Fruit fly (Drosophila melanogaster) whole organism, pupa: Measurements from ENCODE around the gene CG9581.
A peak's percentile ranks its signal among the peaks of the same experiment; 100 is the strongest.
"Not testable (repeated sequence)": the region's sequence is repeated elsewhere in the genome, so short reads cannot be mapped to it uniquely, and the experiment has no call there.

Experiments used
- CG10348 ChIP-seq: fragments of 200-800 bp; sonication (Bioruptor generic); IDR thresholded peaks from 2 replicates; pipeline ENCODE4 v1.3.6; 2022; ENCODE audit warnings: missing biosample characterization, missing genetic modification characterization
- CG12605 ChIP-seq: fragments of 200-800 bp; sonication (Bioruptor generic); IDR thresholded peaks from 2 replicates; pipeline ENCODE4 v1.3.6; 2022; ENCODE audit warnings: missing biosample characterization, missing genetic modification characterization
- CG13204 ChIP-seq: fragments of 200-800 bp; sonication (Bioruptor generic); optimal IDR thresholded peaks from 2 replicates; lab custom pipeline; 2018; ENCODE audit warnings: missing biosample characterization, mild to moderate bottlenecking, missing genetic modification characterization, moderate library complexity
- CG14655 ChIP-seq: fragments of 200-800 bp; sonication (Bioruptor generic); optimal IDR thresholded peaks from 3 replicates; lab custom pipeline; 2017; ENCODE audit warnings: mild to moderate bottlenecking, missing biosample characterization, missing genetic modification reagents, missing genetic modification characterization
- CG15710 ChIP-seq: fragments of 200-800 bp; sonication (Bioruptor generic); optimal IDR thresholded peaks from 2 replicates; lab custom pipeline; 2018; ENCODE audit warnings: missing biosample characterization, mild to moderate bottlenecking, missing genetic modification characterization, moderate library complexity
- CG17806 ChIP-seq: fragments of 200-800 bp; sonication (Bioruptor generic); optimal IDR thresholded peaks from 2 replicates; lab custom pipeline; 2018; ENCODE audit warnings: missing biosample characterization, mild to moderate bottlenecking, missing genetic modification characterization, moderate library complexity
- CG32121 ChIP-seq: fragments of 200-800 bp; sonication (Bioruptor generic); IDR thresholded peaks from 2 replicates; pipeline ENCODE4 v1.3.6; 2022; ENCODE audit warnings: missing biosample characterization, missing genetic modification characterization
- CG34367 ChIP-seq: fragments of 200-800 bp; sonication (Bioruptor generic); optimal IDR thresholded peaks from 2 replicates; lab custom pipeline; 2018; ENCODE audit warnings: missing biosample characterization, mild to moderate bottlenecking, missing genetic modification characterization
- CG4496 ChIP-seq: fragments of 200-800 bp; sonication (Bioruptor generic); IDR thresholded peaks from 3 replicates; pipeline ENCODE4 v1.3.6; 2022; ENCODE audit warnings: missing biosample characterization, missing genetic modification characterization
- CG8159 ChIP-seq: fragments of 200-800 bp; sonication (Bioruptor generic); optimal IDR thresholded peaks from 3 replicates; lab custom pipeline; 2018; ENCODE audit warnings: missing biosample characterization, mild to moderate bottlenecking, missing genetic modification characterization, moderate library complexity
- CG8301 ChIP-seq: fragments of 200-800 bp; sonication (Bioruptor generic); optimal IDR thresholded peaks from 2 replicates; lab custom pipeline; 2018; ENCODE audit warnings: missing biosample characterization, mild to moderate bottlenecking, missing genetic modification characterization
- CG9948 ChIP-seq: fragments of 200-800 bp; sonication (Bioruptor generic); optimal IDR thresholded peaks from 2 replicates; lab custom pipeline; 2018; ENCODE audit warnings: missing biosample characterization, mild to moderate bottlenecking, missing genetic modification characterization, moderate library complexity
- D1 ChIP-seq: fragments of 200-800 bp; sonication (Bioruptor generic); optimal IDR thresholded peaks from 2 replicates; lab custom pipeline; 2018; ENCODE audit warnings: missing biosample characterization, mild to moderate bottlenecking, missing genetic modification characterization, moderate library complexity
- EcR ChIP-seq: fragments of 200-800 bp; sonication (Bioruptor generic); optimal IDR thresholded peaks from 3 replicates; lab custom pipeline; 2019; ENCODE audit warnings: missing biosample characterization, missing genetic modification characterization, mild to moderate bottlenecking, moderate library complexity, missing genetic modification reagents
- Ets98B ChIP-seq: fragments of 200-800 bp; sonication (Bioruptor generic); IDR thresholded peaks from 2 replicates; pipeline ENCODE4 v1.3.6; 2022; ENCODE audit warnings: missing biosample characterization, missing genetic modification characterization
- Pif1A ChIP-seq: fragments of 200-800 bp; sonication (Bioruptor generic); optimal IDR thresholded peaks from 3 replicates; lab custom pipeline; 2016; ENCODE audit warnings: missing biosample characterization, missing genetic modification characterization
- Pif1B ChIP-seq: fragments of 200-800 bp; sonication (Bioruptor generic); optimal IDR thresholded peaks from 3 replicates; lab custom pipeline; 2016; ENCODE audit warnings: missing biosample characterization, missing genetic modification characterization
- Snoo ChIP-seq: fragments of 200-800 bp; sonication (Bioruptor generic); optimal IDR thresholded peaks from 3 replicates; lab custom pipeline; 2017; ENCODE audit warnings: missing biosample characterization, mild to moderate bottlenecking, missing genetic modification characterization, inconsistent platforms
- fd96Ca ChIP-seq: fragments of 200-800 bp; sonication (Bioruptor generic); IDR thresholded peaks from 3 replicates; pipeline ENCODE4 v1.3.6; 2022; ENCODE audit warnings: missing biosample characterization, missing genetic modification characterization
- gl ChIP-seq: fragments of 200-800 bp; sonication (Bioruptor generic); optimal IDR thresholded peaks from 2 replicates; lab custom pipeline; 2018; ENCODE audit warnings: missing biosample characterization, mild to moderate bottlenecking, missing genetic modification characterization
- rn ChIP-seq: fragments of 200-800 bp; sonication (Bioruptor generic); IDR thresholded peaks from 2 replicates; pipeline ENCODE4 v1.3.6; 2022; ENCODE audit warnings: missing biosample characterization, missing genetic modification characterization

The CG9581 gene

DNA sequence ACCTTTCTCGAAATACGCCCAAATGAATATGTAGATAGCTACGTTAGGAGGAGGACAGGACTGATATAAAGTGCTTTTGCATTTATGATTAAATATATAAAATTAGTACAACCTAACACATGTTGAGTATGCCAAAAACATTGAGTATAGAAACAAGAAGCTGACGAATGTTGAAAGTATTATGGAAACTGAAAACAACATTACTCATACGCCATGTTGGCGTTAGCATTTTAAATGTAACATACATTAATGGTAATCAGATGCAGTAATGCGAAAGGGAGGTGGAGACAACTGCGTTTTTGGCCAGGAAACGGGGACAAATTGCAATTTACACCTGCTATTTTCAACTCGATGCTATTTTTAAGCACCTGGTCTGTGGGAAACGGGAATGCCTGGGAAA is 11.3 kb downstream of the CG9581 start:
- TF ChIP-seq D1 (tag; lab: Kevin White, UChicago) (no peak), fd96Ca (GFP tag; lab: Robert Waterston, UW) (no peak), CG4496 (GFP tag; lab: Robert Waterston, UW) (no peak), rn (GFP tag; lab: Robert Waterston, UW) (no peak), CG8301 (tag; lab: Kevin White, UChicago) (no peak), CG34367 (tag; lab: Kevin White, UChicago) (no peak), CG13204 (GFP tag; lab: Kevin White, UChicago) (no peak), CG14655 (no peak), CG10348 (no peak), CG9948 (no peak), CG17806 (tag; lab: Kevin White, UChicago) (no peak), CG12605 (GFP tag; lab: Robert Waterston, UW) (no peak), CG8159 (tag; lab: Kevin White, UChicago) (no peak), Ets98B (no peak), gl (tag; lab: Kevin White, UChicago) (no peak), CG32121 (no peak), Pif1B (no peak), EcR (GFP tag; lab: Kevin White, UChicago) (no peak)

DNA sequence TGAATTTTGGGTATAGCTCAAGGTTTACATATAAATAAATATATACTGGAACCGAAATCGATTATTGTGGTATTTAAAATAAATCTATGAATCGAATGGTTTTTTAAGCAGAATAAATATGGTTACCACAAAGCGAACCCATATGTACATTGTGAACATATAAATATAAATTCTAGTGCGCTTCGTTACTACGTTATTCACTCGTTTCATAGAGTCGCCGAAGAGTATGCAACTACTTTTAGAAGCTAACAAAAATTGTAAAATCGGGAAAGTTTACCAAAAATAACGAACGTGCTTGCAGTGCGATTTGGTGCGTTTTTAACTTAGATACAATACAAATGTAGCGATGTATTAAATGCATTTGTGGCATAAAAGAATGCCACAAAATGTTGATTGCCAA is 13.8 kb downstream of the CG9581 start:
- TF ChIP-seq CG14655 = no peak
- TF ChIP-seq Ets98B = no peak
- TF ChIP-seq CG12605 (GFP tag; lab: Robert Waterston, UW) = no peak
- no peak for TF ChIP-seq CG8301 (tag; lab: Kevin White, UChicago)
- TF ChIP-seq CG9948 = no peak
- no peak for TF ChIP-seq fd96Ca (GFP tag; lab: Robert Waterston, UW)
- TF ChIP-seq EcR (GFP tag; lab: Kevin White, UChicago) = no peak
- no peak for TF ChIP-seq Pif1B
- no peak for TF ChIP-seq D1 (tag; lab: Kevin White, UChicago)
- TF ChIP-seq CG4496 (GFP tag; lab: Robert Waterston, UW) = no peak

DNA sequence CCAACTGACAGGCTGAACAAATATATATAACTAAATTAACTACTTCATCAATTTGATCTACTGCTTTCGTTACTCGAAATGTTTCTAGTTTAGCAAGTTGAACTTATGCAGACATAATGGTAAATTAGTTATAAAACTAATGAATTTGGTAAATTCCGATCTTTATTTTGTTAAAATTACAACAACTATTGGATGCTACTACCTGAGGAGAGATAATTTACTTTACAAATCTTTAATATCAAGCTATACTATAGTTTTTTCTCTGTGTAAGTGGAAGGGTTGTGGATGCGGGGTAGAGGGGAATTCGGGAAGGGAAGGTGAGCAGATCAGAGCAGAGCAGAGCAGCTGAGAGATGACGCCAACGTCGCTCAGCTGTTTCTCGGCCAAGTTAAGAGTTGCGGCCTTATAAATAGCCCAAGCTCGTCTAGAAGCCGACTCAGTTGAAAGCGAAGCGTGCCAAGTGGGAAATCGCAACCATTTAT is 22.0 kb downstream of the CG9581 start, which contains the start of gene aspr:
Gene aspr (plus strand): TSS at position 432 of the 482 bp plus-strand sequence.
- TF ChIP-seq Pif1A (GFP tag; lab: Kevin White, UChicago) (peak; percentile 25), EcR (GFP tag; lab: Kevin White, UChicago) (no peak), CG32121 (no peak), gl (tag; lab: Kevin White, UChicago) (no peak), Snoo (tag; lab: Kevin White, UChicago) (no peak), CG12605 (GFP tag; lab: Robert Waterston, UW) (no peak), CG8301 (tag; lab: Kevin White, UChicago) (no peak), CG15710 (tag; lab: Kevin White, UChicago) (peak; percentile 56), D1 (tag; lab: Kevin White, UChicago) (no peak), fd96Ca (GFP tag; lab: Robert Waterston, UW) (no peak), CG9948 (peak; percentile 52), rn (GFP tag; lab: Robert Waterston, UW) (no peak), CG4496 (GFP tag; lab: Robert Waterston, UW) (no peak), CG8159 (tag; lab: Kevin White, UChicago) (peak; percentile 63), CG14655 (peak; percentile 28), CG13204 (GFP tag; lab: Kevin White, UChicago) (no peak), Ets98B (no peak), CG34367 (tag; lab: Kevin White, UChicago) (no peak), CG17806 (tag; lab: Kevin White, UChicago) (peak; percentile 47), Pif1B (no peak)

DNA sequence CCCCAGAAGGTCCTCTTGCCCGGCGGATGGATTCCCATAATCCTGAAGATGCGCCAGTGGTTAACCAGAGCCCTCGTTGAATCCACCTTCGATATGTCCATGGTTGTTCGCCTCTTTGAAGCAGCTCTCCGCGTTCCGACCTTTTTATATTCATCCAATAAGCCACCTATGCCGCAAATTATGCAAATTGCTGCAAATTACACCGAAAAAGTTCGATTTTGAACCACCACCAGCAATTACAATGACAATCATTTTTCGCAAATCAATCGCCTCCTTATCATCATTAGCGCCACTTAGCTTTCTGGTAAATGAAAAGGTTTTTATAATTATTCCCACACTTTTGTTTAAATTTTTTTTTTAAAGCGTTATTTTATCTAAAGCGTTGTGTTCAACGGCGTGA is 26.7 kb downstream of the CG9581 start, which contains the start of gene Or19a:
Gene Or19a (minus strand): TSS at position 101 of the 400 bp plus-strand sequence.
- not testable (repeated sequence) for TF ChIP-seq D1 (tag; lab: Kevin White, UChicago); rn (GFP tag; lab: Robert Waterston, UW); CG15710 (tag; lab: Kevin White, UChicago)

- no peak for TF ChIP-seq gl (tag; lab: Kevin White, UChicago)
- no peak for TF ChIP-seq CG34367 (tag; lab: Kevin White, UChicago)
- TF ChIP-seq Ets98B = no peak
- TF ChIP-seq fd96Ca (GFP tag; lab: Robert Waterston, UW) = no peak
- no peak for TF ChIP-seq CG4496 (GFP tag; lab: Robert Waterston, UW)
- no peak for TF ChIP-seq CG10348
- TF ChIP-seq CG17806 (tag; lab: Kevin White, UChicago) = no peak
- TF ChIP-seq CG13204 (GFP tag; lab: Kevin White, UChicago) = no peak
- TF ChIP-seq Pif1B = no peak
- no peak for TF ChIP-seq EcR (GFP tag; lab: Kevin White, UChicago)
- no peak for TF ChIP-seq CG8301 (tag; lab: Kevin White, UChicago)
Observed at dm6 chrX:20140710-20141109, 29.1 kb downstream of the CG9581 start, which contains the start of gene CG34332. Gene CG34332 (plus strand): TSS chrX:20141010.

- TF ChIP-seq CG17806 (tag; lab: Kevin White, UChicago) (no peak), CG10348 (no peak), Pif1B (no peak), gl (tag; lab: Kevin White, UChicago) (no peak), CG12605 (GFP tag; lab: Robert Waterston, UW) (no peak), Pif1A (GFP tag; lab: Kevin White, UChicago) (no peak), D1 (tag; lab: Kevin White, UChicago) (no peak), CG34367 (tag; lab: Kevin White, UChicago) (no peak), Ets98B (no peak), EcR (GFP tag; lab: Kevin White, UChicago) (no peak), CG13204 (GFP tag; lab: Kevin White, UChicago) (no peak), CG15710 (tag; lab: Kevin White, UChicago) (no peak), CG8159 (tag; lab: Kevin White, UChicago) (no peak), CG4496 (GFP tag; lab: Robert Waterston, UW) (no peak)
Observed at dm6 chrX:20139493-20139892, 30.3 kb downstream of the CG9581 start, which contains the start of gene CG42583. Gene CG42583 (plus strand): TSS chrX:20139793.
